Worm (Caenorhabditis elegans): Measurements from ENCODE around the gene cpf-2.

DNA sequence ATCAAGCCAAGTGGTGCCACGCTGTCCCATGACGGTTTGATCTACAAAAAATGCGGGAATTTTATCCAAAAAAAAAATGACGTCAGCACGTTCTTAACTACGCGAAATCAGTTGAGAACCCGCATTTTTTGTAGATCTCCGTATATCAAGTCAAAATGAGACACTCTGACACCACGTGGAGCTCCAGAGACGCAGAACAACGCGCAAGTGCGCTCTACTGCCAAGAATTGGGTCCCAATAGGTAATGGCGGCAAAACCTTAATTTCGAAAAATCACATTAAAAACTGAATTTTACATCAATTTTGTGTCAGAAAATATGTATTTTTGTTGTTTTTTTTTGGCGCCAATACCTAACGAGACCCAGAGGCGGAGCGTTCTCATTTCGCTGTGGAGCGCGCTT is 48.3 kb upstream of the cpf-2 start:
- no peak for TF ChIP-seq ama-1 (optimal IDR thresholded peaks at IDR 0.05)
- TF ChIP-seq hmbx-1 (tag; optimal IDR thresholded peaks at IDR 0.05), result no peak
- no peak for TF ChIP-seq flt-1 (GFP tag; IDR thresholded peaks at IDR 0.05)
- no peak for TF ChIP-seq F13C5.2 (tag; optimal IDR thresholded peaks at IDR 0.05)
- no peak for TF ChIP-seq aly-1 (tag; optimal IDR thresholded peaks at IDR 0.05)
- no peak for TF ChIP-seq hmg-4 (GFP tag; optimal IDR thresholded peaks at IDR 0.05)
- TF ChIP-seq hnd-1 (tag; optimal IDR thresholded peaks at IDR 0.05), result no peak
- TF ChIP-seq B0310.2 (tag; optimal IDR thresholded peaks at IDR 0.05), result no peak
- no peak for TF ChIP-seq ceh-36 (tag; optimal IDR thresholded peaks at IDR 0.05)
- no peak for TF ChIP-seq ets-7 (tag; optimal IDR thresholded peaks at IDR 0.05)
- TF ChIP-seq tbx-11 (GFP tag; IDR thresholded peaks at IDR 0.05), result no peak
- TF ChIP-seq sea-1 (GFP tag; conservative IDR thresholded peaks at IDR 0.05), result no peak

All from whole organism, early embryonic.